Fruit fly (Drosophila melanogaster): ENCODE measurements around the gene CG6836.

DNA sequence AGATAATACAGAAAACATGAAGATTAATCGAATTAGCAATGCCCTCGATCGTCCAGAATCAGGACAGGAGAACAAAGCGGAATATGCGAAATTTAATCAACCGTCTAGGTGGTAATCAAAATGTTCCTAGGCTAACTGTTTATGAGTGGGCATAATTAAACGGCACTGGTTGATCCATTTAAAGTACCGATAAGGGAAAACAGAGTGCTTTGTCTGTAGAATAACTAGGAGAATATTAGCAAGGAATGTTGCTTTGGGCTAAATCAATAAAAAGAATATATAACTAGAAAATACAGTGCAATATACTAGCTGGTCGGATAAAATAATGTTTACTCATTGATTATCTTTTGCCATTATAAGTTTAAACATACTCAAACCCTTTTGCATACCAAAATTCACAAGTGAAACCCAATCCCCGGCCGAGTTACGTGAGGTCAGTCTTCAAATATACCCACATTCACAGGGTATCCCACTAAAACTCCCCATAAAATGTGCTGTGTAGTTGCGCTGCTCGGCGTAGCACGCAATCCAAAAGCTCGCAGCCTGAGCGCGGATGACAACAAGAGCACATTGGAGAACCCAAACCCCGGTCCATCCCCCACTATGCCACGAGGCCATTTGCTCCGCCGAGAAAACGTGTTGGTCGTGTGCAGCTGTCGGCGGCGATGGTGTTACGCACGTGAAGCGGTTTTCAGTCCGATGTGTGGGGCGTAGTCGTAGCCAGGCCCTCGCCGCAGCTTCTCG, 45.8 kb downstream of the CG6836 start:
- TF ChIP-seq topi (GFP tag; optimal IDR thresholded peaks at IDR 0.05) (peak; percentile 51), Smox (GFP tag; optimal IDR thresholded peaks at IDR 0.05) (peak; percentile 69), CG32006 (GFP tag; optimal IDR thresholded peaks at IDR 0.05) (peak; percentile 88), CG10669 (GFP tag; optimal IDR thresholded peaks at IDR 0.05) (peak; percentile 69), CG9139 (GFP tag; optimal IDR thresholded peaks at IDR 0.05) (no peak), fkh (GFP tag; optimal IDR thresholded peaks at IDR 0.05) (no peak), Lpt (GFP tag; optimal IDR thresholded peaks at IDR 0.05) (peak; percentile 9), achi (GFP tag; optimal IDR thresholded peaks at IDR 0.05) (peak; percentile 68), CG6854 (GFP tag; optimal IDR thresholded peaks at IDR 0.05) (peak; percentile 81), eg (GFP tag; IDR thresholded peaks at IDR 0.05) (peak; percentile 63), CG11762 (GFP tag; optimal IDR thresholded peaks at IDR 0.05; ENCODE audit: insufficient read depth) (peak; percentile 52)
